Fruit fly (Drosophila melanogaster): ENCODE results near the gene PIG-F.

The PIG-F gene

dm6 chr3L:19632766-19633632, 20.7 kb downstream of the PIG-F start (continued):
- TF ChIP-seq caup (GFP tag; optimal IDR thresholded peaks at IDR 0.05; ENCODE audit: severe bottlenecking), result peak; percentile 69
- TF ChIP-seq CG33213 (GFP tag; optimal IDR thresholded peaks at IDR 0.05), result no peak
- peak; percentile 71 for TF ChIP-seq CG12155 (GFP tag; optimal IDR thresholded peaks at IDR 0.05)
- no peak for TF ChIP-seq h (optimal IDR thresholded peaks at IDR 0.05)
- TF ChIP-seq pzg (GFP tag; optimal IDR thresholded peaks at IDR 0.05), result peak; percentile 44
- peak; percentile 27 for TF ChIP-seq Sox100B (GFP tag; optimal IDR thresholded peaks at IDR 0.05)
- no peak for TF ChIP-seq sqz (GFP tag; optimal IDR thresholded peaks at IDR 0.05)
- TF ChIP-seq CG5180 (GFP tag; optimal IDR thresholded peaks at IDR 0.05), result no peak
- peak; percentile 56 for TF ChIP-seq Hr3 (GFP tag; optimal IDR thresholded peaks at IDR 0.05)
- peak; percentile 74; the same call in 2 of the 3 replicates for TF ChIP-seq Dbx (GFP tag; IDR thresholded peaks at IDR 0.05)
- no peak for TF ChIP-seq lola (GFP tag; optimal IDR thresholded peaks at IDR 0.05)
- TF ChIP-seq Bdp1 (GFP tag; optimal IDR thresholded peaks at IDR 0.05), result no peak
- peak; percentile 16 for TF ChIP-seq CG18619 (GFP tag; optimal IDR thresholded peaks at IDR 0.05)
- no peak for TF ChIP-seq CG8281 (tag; optimal IDR thresholded peaks at IDR 0.05)
- peak; percentile 44 for TF ChIP-seq CG12219 (GFP tag; optimal IDR thresholded peaks at IDR 0.05)
- peak; percentile 41; the same call in 1 of the 2 replicates for TF ChIP-seq CG11247 (GFP tag; IDR thresholded peaks at IDR 0.05)
- no peak for TF ChIP-seq unc-4 (GFP tag; IDR thresholded peaks at IDR 0.05; ENCODE audit: partially characterized antibody)
- TF ChIP-seq CG1647 (GFP tag; optimal IDR thresholded peaks at IDR 0.05), result peak; percentile 12
- TF ChIP-seq CG13775 (GFP tag; optimal IDR thresholded peaks at IDR 0.05), result peak; percentile 54
- TF ChIP-seq CG32767 (GFP tag; IDR thresholded peaks at IDR 0.05), result peak; percentile 55; the same call in 1 of the 2 replicates
- peak; percentile 59 for TF ChIP-seq CG10209 (GFP tag; optimal IDR thresholded peaks at IDR 0.05)
- TF ChIP-seq Neu2 (GFP tag; optimal IDR thresholded peaks at IDR 0.05; ENCODE audit: borderline replicate concordance), result no peak
- TF ChIP-seq ro (GFP tag; IDR thresholded peaks at IDR 0.05), result no peak
- peak; percentile 73 for TF ChIP-seq CG3847 (GFP tag; IDR thresholded peaks at IDR 0.05)
- TF ChIP-seq CG6765 (GFP tag; optimal IDR thresholded peaks at IDR 0.05), result peak; percentile 14
- TF ChIP-seq kay (GFP tag; optimal IDR thresholded peaks at IDR 0.05), result no peak
- peak; percentile 21 for TF ChIP-seq Six4 (GFP tag; optimal IDR thresholded peaks at IDR 0.05)
- TF ChIP-seq fu2 (GFP tag; optimal IDR thresholded peaks at IDR 0.05), result peak; percentile 14
- TF ChIP-seq CG1603 (tag; optimal IDR thresholded peaks at IDR 0.05), result peak; percentile 28
- TF ChIP-seq da (GFP tag; optimal IDR thresholded peaks at IDR 0.05), result no peak
- peak; percentile 65 for TF ChIP-seq CG9797 (GFP tag; optimal IDR thresholded peaks at IDR 0.05)
- no peak for TF ChIP-seq Doc3 (GFP tag; IDR thresholded peaks at IDR 0.05; ENCODE audit: partially characterized antibody)
- peak; percentile 95 for TF ChIP-seq grau (tag; optimal IDR thresholded peaks at IDR 0.05)
- peak; percentile 34 for TF ChIP-seq CG15696 (tag; optimal IDR thresholded peaks at IDR 0.05)
- no peak for TF ChIP-seq z (GFP tag; IDR thresholded peaks at IDR 0.05)
- no peak; the same call in 1 of the 2 replicates for TF ChIP-seq sna (GFP tag; IDR thresholded peaks at IDR 0.05; ENCODE audit: partially characterized antibody)
- TF ChIP-seq CG2875 (GFP tag; optimal IDR thresholded peaks at IDR 0.05), result no peak
- no peak for TF ChIP-seq CG8765 (GFP tag; IDR thresholded peaks at IDR 0.05)
- TF ChIP-seq CG32772 (GFP tag; IDR thresholded peaks at IDR 0.05), result peak; percentile 34; the same call in 1 of the 2 replicates
- TF ChIP-seq Oli (tag; optimal IDR thresholded peaks at IDR 0.05), result no peak
- no peak for TF ChIP-seq Scr (GFP tag; IDR thresholded peaks at IDR 0.05; ENCODE audit: partially characterized antibody)
- TF ChIP-seq fd64A (GFP tag; optimal IDR thresholded peaks at IDR 0.05), result no peak
- TF ChIP-seq br (optimal IDR thresholded peaks at IDR 0.05), result no peak
- no peak for TF ChIP-seq sens-2 (GFP tag; IDR thresholded peaks at IDR 0.05)
- TF ChIP-seq CG15073 (GFP tag; optimal IDR thresholded peaks at IDR 0.05), result no peak
- peak; percentile 14 for TF ChIP-seq Abd-B (GFP tag; optimal IDR thresholded peaks at IDR 0.05)
- TF ChIP-seq CG9727 (GFP tag; optimal IDR thresholded peaks at IDR 0.05), result peak; percentile 70
- TF ChIP-seq otp (GFP tag; IDR thresholded peaks at IDR 0.05), result peak; percentile 24; the same call in 1 of the 3 replicates
- peak; percentile 19 for TF ChIP-seq chn (GFP tag; optimal IDR thresholded peaks at IDR 0.05)

Measured in whole organism, embryonic.